Worm (Caenorhabditis elegans) whole organism, L1 larva: ENCODE data around the gene B0001.4.

ENCODE experiments used
- Y116A8C.19 ChIP-seq: sonication (generic microtip); optimal IDR thresholded peaks from 2 replicates; lab custom pipeline; 2016; ENCODE audit warnings: missing compliant biosample characterization, missing genetic modification characterization, borderline replicate concordance
- aly-2 ChIP-seq: fragments of 150-350 bp; optimal IDR thresholded peaks from 2 replicates; lab custom pipeline; 2014; ENCODE audit warnings: missing biosample characterization, missing genetic modification characterization
- ceh-82 ChIP-seq, 3 experiments: fragments of 150-350 bp in 1 of 3; sonication (generic microtip) in 2 of 3; optimal IDR thresholded peaks; 2 replicates each; lab custom pipeline; 2014 to 2017; ENCODE audit warnings: missing biosample characterization in 3 of 3, missing genetic modification characterization in 3 of 3
- dpl-1 ChIP-seq, 3 experiments: fragments of 150-350 bp in 2 of 3; sonication (generic microtip) in 1 of 3; optimal IDR thresholded peaks; 2 replicates each; lab custom pipeline; 2014 to 2017; ENCODE audit warnings: missing biosample characterization in 3 of 3, missing genetic modification characterization in 3 of 3, missing genetic modification reagents in 3 of 3
- efl-3 ChIP-seq: fragments of 200-800 bp; sonication (Bioruptor generic); optimal IDR thresholded peaks from 2 replicates; lab custom pipeline; 2018; ENCODE audit warnings: mild to moderate bottlenecking, missing genetic modification characterization, missing compliant biosample characterization
- elt-2 ChIP-seq: sonication (generic microtip); optimal IDR thresholded peaks from 2 replicates; lab custom pipeline; 2016; ENCODE audit warnings: missing genetic modification characterization, mild to moderate bottlenecking, inconsistent platforms, missing compliant biosample characterization, missing genetic modification reagents
- fos-1 ChIP-seq: fragments of 150-350 bp; optimal IDR thresholded peaks from 2 replicates; lab custom pipeline; 2014; ENCODE audit warnings: missing biosample characterization, missing genetic modification characterization
- mef-2 ChIP-seq: fragments of 150-350 bp; optimal IDR thresholded peaks from 2 replicates; lab custom pipeline; 2014; ENCODE audit warnings: missing biosample characterization, missing genetic modification characterization
- skn-1 ChIP-seq: fragments of 150-350 bp; optimal IDR thresholded peaks from 2 replicates; lab custom pipeline; 2014; ENCODE audit warnings: missing biosample characterization, missing genetic modification characterization
- snu-23 ChIP-seq: sonication (generic microtip); optimal IDR thresholded peaks from 2 replicates; lab custom pipeline; 2016; ENCODE audit warnings: missing genetic modification characterization, missing compliant biosample characterization
- unc-86 ChIP-seq: sonication (generic microtip); optimal IDR thresholded peaks from 2 replicates; lab custom pipeline; 2016; ENCODE audit warnings: missing genetic modification characterization, missing compliant biosample characterization

DNA sequence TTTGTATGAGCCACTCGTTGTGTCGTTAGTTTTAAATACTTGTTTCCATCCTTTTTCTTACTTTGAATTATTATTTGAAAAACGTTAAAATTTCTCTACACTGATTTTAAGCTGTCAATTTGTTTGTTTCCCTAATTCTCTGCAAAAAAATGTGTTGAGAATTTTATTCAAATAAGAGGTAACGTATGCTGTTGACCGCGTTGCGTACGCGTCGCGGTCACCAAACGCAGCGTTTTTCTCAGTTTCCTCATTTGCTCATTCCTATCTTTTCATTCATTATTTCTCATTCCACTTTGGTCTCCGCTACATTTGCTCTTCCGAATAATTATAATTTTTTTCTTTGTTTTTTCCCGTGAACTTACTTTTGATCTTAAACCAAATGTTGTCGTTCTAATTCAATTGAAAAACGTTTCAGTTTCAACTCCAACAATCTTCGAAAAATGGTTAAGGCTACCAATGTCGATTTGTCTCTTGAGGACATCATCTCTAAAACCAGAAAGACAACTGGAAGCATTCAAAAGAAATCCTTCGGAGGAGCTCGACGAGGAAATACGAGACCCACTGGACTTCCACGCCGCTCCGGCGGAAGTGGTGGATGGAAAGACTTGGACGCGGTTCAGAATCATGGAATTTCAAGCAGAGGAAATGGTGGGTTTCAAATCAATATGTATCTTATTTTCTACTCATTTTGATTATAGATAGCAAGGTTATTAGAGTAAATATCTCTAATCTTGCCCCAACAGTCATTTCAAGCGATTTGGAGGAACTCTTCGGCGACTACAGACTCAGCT lies 14.9 kb downstream of the B0001.4 start, which contains the start of gene aly-3:
- no peak for TF ChIP-seq mef-2 (tag; lab: Kevin White, UChicago)
- TF ChIP-seq ceh-82 (tag; optimal IDR thresholded peaks at IDR 0.05; lab: Kevin White, UChicago): peak in 1 of 3 experiments; percentile 29
- no peak for TF ChIP-seq elt-2 (tag; lab: Kevin White, UChicago)
- TF ChIP-seq dpl-1 (GFP tag; optimal IDR thresholded peaks at IDR 0.05; lab: Kevin White, UChicago): no peak
- TF ChIP-seq snu-23 (GFP tag; lab: Kevin White, UChicago): peak; percentile 22
- TF ChIP-seq efl-3 (GFP tag; lab: Kevin White, UChicago): no peak
- TF ChIP-seq skn-1 (tag; lab: Kevin White, UChicago): no peak
- no peak for TF ChIP-seq Y116A8C.19
- TF ChIP-seq aly-2 (tag; lab: Kevin White, UChicago): no peak
- TF ChIP-seq unc-86 (tag; lab: Kevin White, UChicago): no peak
- TF ChIP-seq fos-1 (tag; lab: Kevin White, UChicago): no peak
